Worm (Caenorhabditis elegans) whole organism, early embryonic: ENCODE measurements around the gene srt-27.

ENCODE experiments used
- hnd-1 ChIP-seq: sonication (generic microtip); optimal IDR thresholded peaks from 2 replicates; lab custom pipeline; 2016; ENCODE audit warnings: missing genetic modification characterization, missing compliant biosample characterization
- tbx-37 ChIP-seq: fragments of 200-800 bp; sonication (Bioruptor generic); conservative IDR thresholded peaks from 2 replicates; pipeline ENCODE4 v1.3.6; 2022; ENCODE audit warnings: missing genetic modification reagents, missing genetic modification characterization, missing compliant biosample characterization

ce11 chrV:2718688-2719185, 1.9 kb downstream of the srt-27 start, which contains the start of gene srt-29:
- TF ChIP-seq hnd-1 (tag; lab: Kevin White, UChicago) = no peak
- TF ChIP-seq tbx-37 (GFP tag; lab: Robert Waterston, UW) = no peak
